Worm (Caenorhabditis elegans) whole organism, L1 larva: ENCODE data around the gene K08B5.2.

ENCODE experiments used
- ama-1 ChIP-seq: fragments of 150-350 bp; optimal IDR thresholded peaks from 2 replicates; lab custom pipeline; 2014
- ces-1 ChIP-seq: fragments of 150-350 bp; optimal IDR thresholded peaks from 2 replicates; lab custom pipeline; 2014; ENCODE audit warnings: missing biosample characterization, missing genetic modification reagents, missing genetic modification characterization
- efl-1 ChIP-seq, 4 experiments: fragments of 150-350 bp; optimal IDR thresholded peaks in 3 of 4; peaks in 1 of 4; 1 replicate in 1 of 4; 2 replicates in 3 of 4; lab custom pipeline; 2014; ENCODE audit warnings: missing biosample characterization in 2 of 4, missing genetic modification characterization in 2 of 4, missing genetic modification reagents in 2 of 4
- grh-1 ChIP-seq: fragments of 200-800 bp; sonication (Bioruptor generic); IDR thresholded peaks from 2 replicates; pipeline ENCODE4 v1.3.6; 2022; ENCODE audit warnings: missing genetic modification reagents, missing genetic modification characterization, missing compliant biosample characterization
- hpl-2 ChIP-seq: fragments of 150-350 bp; optimal IDR thresholded peaks from 2 replicates; lab custom pipeline; 2014; ENCODE audit warnings: missing biosample characterization, missing genetic modification reagents, missing genetic modification characterization
- mdl-1 ChIP-seq, 2 experiments: fragments of 150-350 bp; optimal IDR thresholded peaks; 2 replicates each; lab custom pipeline; 2014 to 2017; ENCODE audit warnings: missing biosample characterization in 2 of 2, missing genetic modification characterization in 2 of 2, inconsistent platforms in 1 of 2
- nhr-11 ChIP-seq: fragments of 150-350 bp; optimal IDR thresholded peaks from 2 replicates; lab custom pipeline; 2014; ENCODE audit warnings: missing biosample characterization, missing genetic modification characterization
- nhr-77 ChIP-seq: fragments of 150-350 bp; optimal IDR thresholded peaks from 2 replicates; lab custom pipeline; 2014; ENCODE audit warnings: missing biosample characterization, missing genetic modification characterization
- pax-3 ChIP-seq: fragments of 200-800 bp; sonication (Bioruptor generic); optimal IDR thresholded peaks from 2 replicates; lab custom pipeline; 2018; ENCODE audit warnings: mild to moderate bottlenecking, missing genetic modification characterization, moderate library complexity, missing compliant biosample characterization
- unc-86 ChIP-seq: sonication (generic microtip); optimal IDR thresholded peaks from 2 replicates; lab custom pipeline; 2016; ENCODE audit warnings: missing genetic modification characterization, missing compliant biosample characterization
- ztf-4 ChIP-seq: fragments of 150-350 bp; optimal IDR thresholded peaks from 2 replicates; lab custom pipeline; 2014; ENCODE audit warnings: missing biosample characterization, missing genetic modification characterization

DNA sequence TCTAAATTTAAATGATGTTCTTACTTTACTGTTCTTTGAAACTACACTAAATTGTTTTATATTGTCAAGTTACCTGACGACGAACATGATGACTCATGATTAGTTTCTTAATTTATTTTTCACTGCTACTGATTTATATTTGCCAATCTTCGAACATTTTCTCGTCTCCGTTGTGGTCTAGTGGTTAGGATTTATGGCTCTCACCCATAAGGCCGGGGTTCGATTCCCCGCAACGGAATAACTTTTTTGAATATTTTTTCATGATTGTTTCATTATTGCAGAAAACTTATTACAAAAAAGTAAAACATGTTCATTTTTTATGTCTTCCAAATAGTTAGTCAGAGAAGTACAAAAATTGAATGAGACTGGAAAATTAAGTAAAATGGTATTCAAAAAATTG is 5.1 kb upstream of the K08B5.2 start:
- TF ChIP-seq nhr-77 (tag; lab: Kevin White, UChicago), result no peak
- no peak for TF ChIP-seq hpl-2 (GFP tag; lab: Kevin White, UChicago)
- TF ChIP-seq nhr-11, result no peak
- TF ChIP-seq mdl-1 (tag; optimal IDR thresholded peaks at IDR 0.05; lab: Kevin White, UChicago), result no peak
- no peak for TF ChIP-seq unc-86 (tag; lab: Kevin White, UChicago)
- TF ChIP-seq ama-1 (lab: Kevin White, UChicago), result no peak
- TF ChIP-seq grh-1, result no peak
- no peak for TF ChIP-seq pax-3 (tag; lab: Kevin White, UChicago)
- TF ChIP-seq efl-1 (optimal IDR thresholded peaks at IDR 0.05; lab: Kevin White, UChicago), result no peak
- peak in 1 of 2 experiments; percentile 78 for TF ChIP-seq efl-1 (GFP tag; optimal IDR thresholded peaks at IDR 0.05 in 1 of 2; lab: Kevin White, UChicago)
- no peak for TF ChIP-seq ztf-4 (tag; lab: Kevin White, UChicago)
- no peak for TF ChIP-seq ces-1 (GFP tag; lab: Kevin White, UChicago)
